Fruit fly (Drosophila melanogaster) whole organism, embryonic: ENCODE results near the gene tra.

Experiments used
- Asciz ChIP-seq: fragments of 200-800 bp; sonication (Bioruptor generic); optimal IDR thresholded peaks from 2 replicates; lab custom pipeline; 2017; ENCODE audit warnings: missing biosample characterization, mild to moderate bottlenecking, missing genetic modification characterization, missing genetic modification reagents
- Atf-2 ChIP-seq: fragments of 200-800 bp; sonication (Bioruptor generic); optimal IDR thresholded peaks from 2 replicates; lab custom pipeline; 2016; ENCODE audit warnings: missing biosample characterization, missing genetic modification characterization
- CG10267 ChIP-seq: fragments of 200-800 bp; sonication (Bioruptor generic); optimal IDR thresholded peaks from 2 replicates; lab custom pipeline; 2018; ENCODE audit warnings: missing biosample characterization, mild to moderate bottlenecking, missing genetic modification characterization, moderate library complexity
- CG11456 ChIP-seq: fragments of 200-800 bp; sonication (Bioruptor generic); IDR thresholded peaks from 3 replicates; pipeline ENCODE4 v1.3.6; 2022; ENCODE audit warnings: missing biosample characterization, missing genetic modification characterization
- CG11695 ChIP-seq: fragments of 200-800 bp; sonication (Bioruptor generic); IDR thresholded peaks from 3 replicates; pipeline ENCODE4 v1.3.6; 2022; ENCODE audit warnings: missing biosample characterization, missing genetic modification characterization
- CG12071 ChIP-seq: fragments of 200-800 bp; sonication (Bioruptor generic); optimal IDR thresholded peaks from 3 replicates; lab custom pipeline; 2018; ENCODE audit warnings: missing biosample characterization, mild to moderate bottlenecking, missing genetic modification characterization
- CG12391 ChIP-seq: fragments of 200-800 bp; sonication (Bioruptor generic); optimal IDR thresholded peaks from 3 replicates; lab custom pipeline; 2018; ENCODE audit warnings: missing biosample characterization, mild to moderate bottlenecking, missing genetic modification characterization, moderate library complexity
- CG14014 ChIP-seq: fragments of 200-800 bp; sonication (Bioruptor generic); IDR thresholded peaks from 2 replicates; pipeline ENCODE4 v1.3.6; 2022; ENCODE audit warnings: missing biosample characterization, missing genetic modification characterization
- CG15514 ChIP-seq: fragments of 200-800 bp; sonication (Bioruptor generic); optimal IDR thresholded peaks from 3 replicates; lab custom pipeline; 2017; ENCODE audit warnings: missing biosample characterization, missing genetic modification characterization, mild to moderate bottlenecking, moderate library complexity, missing genetic modification reagents
- CG16863 ChIP-seq: fragments of 200-800 bp; sonication (Bioruptor generic); optimal IDR thresholded peaks from 3 replicates; lab custom pipeline; 2016; ENCODE audit warnings: missing biosample characterization, missing genetic modification characterization
- CG17328 ChIP-seq: fragments of 200-800 bp; sonication (Bioruptor generic); IDR thresholded peaks from 2 replicates; pipeline ENCODE4 v1.3.6; 2022; ENCODE audit warnings: missing biosample characterization, missing genetic modification characterization
- CG17385 ChIP-seq: fragments of 200-800 bp; sonication (Bioruptor generic); optimal IDR thresholded peaks from 3 replicates; lab custom pipeline; 2018; ENCODE audit warnings: missing biosample characterization, mild to moderate bottlenecking, missing genetic modification characterization
- CG2199 ChIP-seq: fragments of 200-800 bp; sonication (Bioruptor generic); IDR thresholded peaks from 3 replicates; pipeline ENCODE4 v1.3.6; 2022; ENCODE audit warnings: missing biosample characterization, missing genetic modification characterization
- CG31365 ChIP-seq: fragments of 200-800 bp; sonication (Bioruptor generic); optimal IDR thresholded peaks from 2 replicates; lab custom pipeline; 2018; ENCODE audit warnings: missing biosample characterization, mild to moderate bottlenecking, missing genetic modification characterization
- CG34224 ChIP-seq: fragments of 200-800 bp; sonication (Bioruptor generic); IDR thresholded peaks from 3 replicates; pipeline ENCODE4 v1.3.6; 2022; ENCODE audit warnings: missing biosample characterization, missing genetic modification characterization; ENCODE audit not compliant: partially characterized antibody
- CG34376 ChIP-seq: fragments of 200-800 bp; sonication (Bioruptor generic); optimal IDR thresholded peaks from 2 replicates; lab custom pipeline; 2018; ENCODE audit warnings: missing biosample characterization, mild to moderate bottlenecking, missing genetic modification characterization
- CG4854 ChIP-seq: fragments of 200-800 bp; sonication (Bioruptor generic); optimal IDR thresholded peaks from 2 replicates; lab custom pipeline; 2016; ENCODE audit warnings: missing biosample characterization, missing genetic modification characterization, inconsistent platforms
- CG6813 ChIP-seq: fragments of 200-800 bp; sonication (Bioruptor generic); optimal IDR thresholded peaks from 2 replicates; lab custom pipeline; 2017; ENCODE audit warnings: missing biosample characterization, missing genetic modification characterization, mild to moderate bottlenecking, moderate library complexity, missing genetic modification reagents
- CG7357 ChIP-seq: fragments of 200-800 bp; sonication (Bioruptor generic); IDR thresholded peaks from 3 replicates; pipeline ENCODE4 v1.3.6; 2022; ENCODE audit warnings: missing biosample characterization, missing genetic modification characterization
- CG8924 ChIP-seq: fragments of 200-800 bp; optimal IDR thresholded peaks from 3 replicates; lab custom pipeline; 2019; ENCODE audit warnings: missing biosample characterization, mild to moderate bottlenecking, missing genetic modification characterization, moderate library complexity
- CG9797 ChIP-seq: fragments of 200-800 bp; sonication (Bioruptor generic); optimal IDR thresholded peaks from 3 replicates; lab custom pipeline; 2018; ENCODE audit warnings: missing biosample characterization, mild to moderate bottlenecking, missing genetic modification characterization
- CG9817 ChIP-seq: fragments of 200-800 bp; sonication (Bioruptor generic); optimal IDR thresholded peaks from 2 replicates; lab custom pipeline; 2018; ENCODE audit warnings: missing biosample characterization, mild to moderate bottlenecking, missing genetic modification characterization, moderate library complexity
- Camta ChIP-seq: fragments of 200-800 bp; sonication (Bioruptor generic); optimal IDR thresholded peaks from 2 replicates; lab custom pipeline; 2016; ENCODE audit warnings: missing biosample characterization, missing genetic modification characterization
- Dad ChIP-seq: fragments of 200-800 bp; sonication (Bioruptor generic); optimal IDR thresholded peaks from 3 replicates; lab custom pipeline; 2016; ENCODE audit warnings: missing biosample characterization, missing genetic modification characterization
- Elba2 ChIP-seq: fragments of 200-800 bp; sonication (Bioruptor generic); optimal IDR thresholded peaks from 3 replicates; lab custom pipeline; 2016; ENCODE audit warnings: missing biosample characterization, missing genetic modification characterization
- HLH3B ChIP-seq: fragments of 200-800 bp; sonication (Bioruptor generic); IDR thresholded peaks from 2 replicates; pipeline ENCODE4 v1.3.6; 2022; ENCODE audit warnings: missing biosample characterization, missing genetic modification characterization
- Hmr ChIP-seq: fragments of 200-800 bp; sonication (Bioruptor generic); optimal IDR thresholded peaks from 3 replicates; lab custom pipeline; 2017; ENCODE audit warnings: mild to moderate bottlenecking, missing biosample characterization, missing genetic modification reagents, missing genetic modification characterization
- Kr ChIP-seq: fragments of 200-800 bp; sonication (Bioruptor generic); optimal IDR thresholded peaks from 2 replicates; lab custom pipeline; 2017; ENCODE audit warnings: missing biosample characterization, mild to moderate bottlenecking, missing genetic modification characterization
- Lim3 ChIP-seq: fragments of 200-800 bp; sonication (Bioruptor generic); IDR thresholded peaks from 2 replicates; pipeline ENCODE4 v1.3.6; 2022; ENCODE audit warnings: missing biosample characterization, missing genetic modification characterization
- Meics ChIP-seq: fragments of 200-800 bp; sonication (Bioruptor generic); optimal IDR thresholded peaks from 2 replicates; lab custom pipeline; 2017; ENCODE audit warnings: missing biosample characterization, mild to moderate bottlenecking, missing genetic modification characterization
- PHDP ChIP-seq: fragments of 200-800 bp; sonication (Bioruptor generic); optimal IDR thresholded peaks from 3 replicates; lab custom pipeline; 2018; ENCODE audit warnings: missing biosample characterization, mild to moderate bottlenecking, missing genetic modification characterization, moderate library complexity
- Tbp ChIP-seq: fragments of >200 bp; optimal IDR thresholded peaks from 2 replicates; lab custom pipeline; 2018; ENCODE audit warnings: missing biosample characterization, missing genetic modification characterization
- Trl ChIP-seq, 3 experiments: fragments of >200 bp in 2 of 3; fragments of 200-800 bp in 1 of 3; sonication (Bioruptor generic) in 1 of 3; optimal IDR thresholded peaks; 2 replicates in 1 of 3; 3 replicates in 2 of 3; lab custom pipeline; 2016 to 2017; ENCODE audit warnings: missing biosample characterization in 1 of 3, missing genetic modification characterization in 1 of 3
- ab ChIP-seq: fragments of 200-800 bp; sonication (Bioruptor generic); optimal IDR thresholded peaks from 2 replicates; lab custom pipeline; 2016; ENCODE audit warnings: missing biosample characterization, missing genetic modification characterization
- crc ChIP-seq: fragments of 200-800 bp; sonication (Bioruptor generic); optimal IDR thresholded peaks from 2 replicates; lab custom pipeline; 2016; ENCODE audit warnings: missing biosample characterization, missing genetic modification characterization
- ewg ChIP-seq: fragments of 200-800 bp; sonication (Bioruptor generic); optimal IDR thresholded peaks from 3 replicates; lab custom pipeline; 2017; ENCODE audit warnings: mild to moderate bottlenecking, missing biosample characterization, missing genetic modification reagents, missing genetic modification characterization
- fd96Cb ChIP-seq: fragments of 200-800 bp; sonication (Bioruptor generic); optimal IDR thresholded peaks from 2 replicates; lab custom pipeline; 2018; ENCODE audit warnings: missing biosample characterization, mild to moderate bottlenecking, missing genetic modification characterization, moderate library complexity
- gro ChIP-seq: fragments of 200-800 bp; sonication (Bioruptor generic); optimal IDR thresholded peaks from 2 replicates; lab custom pipeline; 2016; ENCODE audit warnings: missing biosample characterization, missing genetic modification characterization
- ham ChIP-seq: fragments of 200-800 bp; sonication (Bioruptor generic); IDR thresholded peaks from 2 replicates; pipeline ENCODE4 v1.3.6; 2022; ENCODE audit warnings: missing biosample characterization, missing genetic modification characterization
- ind ChIP-seq: fragments of 200-800 bp; sonication (Bioruptor generic); optimal IDR thresholded peaks from 3 replicates; lab custom pipeline; 2016; ENCODE audit warnings: missing biosample characterization, missing genetic modification characterization
- klu ChIP-seq: fragments of 200-800 bp; sonication (Bioruptor generic); IDR thresholded peaks from 2 replicates; pipeline ENCODE4 v1.3.6; 2022; ENCODE audit warnings: missing biosample characterization, missing genetic modification characterization
- lab ChIP-seq: fragments of 200-800 bp; sonication (Bioruptor generic); optimal IDR thresholded peaks from 3 replicates; lab custom pipeline; 2017; ENCODE audit warnings: missing biosample characterization, missing genetic modification characterization, mild to moderate bottlenecking, moderate library complexity, missing genetic modification reagents
- lola ChIP-seq, 3 experiments: fragments of >200 bp in 2 of 3; fragments of 200-800 bp in 1 of 3; sonication (Bioruptor generic) in 1 of 3; optimal IDR thresholded peaks; 2 replicates each; lab custom pipeline; 2017 to 2019; ENCODE audit warnings: missing biosample characterization in 3 of 3, missing genetic modification characterization in 3 of 3, mild to moderate bottlenecking in 1 of 3, moderate library complexity in 1 of 3
- oc ChIP-seq: fragments of 200-800 bp; sonication (Bioruptor generic); optimal IDR thresholded peaks from 2 replicates; lab custom pipeline; 2018; ENCODE audit warnings: missing biosample characterization, mild to moderate bottlenecking, missing genetic modification characterization, moderate library complexity
- pho ChIP-seq: fragments of 200-800 bp; sonication (Bioruptor generic); optimal IDR thresholded peaks from 2 replicates; lab custom pipeline; 2016; ENCODE audit warnings: missing biosample characterization, missing genetic modification characterization
- pnt ChIP-seq: fragments of 200-800 bp; sonication (Bioruptor generic); optimal IDR thresholded peaks from 3 replicates; lab custom pipeline; 2016; ENCODE audit warnings: missing biosample characterization, missing genetic modification characterization
- pzg ChIP-seq: fragments of 200-800 bp; sonication (Bioruptor generic); optimal IDR thresholded peaks from 3 replicates; lab custom pipeline; 2018; ENCODE audit warnings: missing biosample characterization, mild to moderate bottlenecking, missing genetic modification characterization, moderate library complexity
- shn ChIP-seq: fragments of 200-800 bp; sonication (Bioruptor generic); optimal IDR thresholded peaks from 3 replicates; lab custom pipeline; 2016; ENCODE audit warnings: missing biosample characterization, missing genetic modification characterization
- vvl ChIP-seq: fragments of 200-800 bp; sonication (Bioruptor generic); IDR thresholded peaks from 2 replicates; pipeline ENCODE4 v1.3.6; 2022; ENCODE audit warnings: missing biosample characterization, missing genetic modification characterization
- zfh1 ChIP-seq: fragments of 200-800 bp; sonication (Bioruptor generic); IDR thresholded peaks from 3 replicates; pipeline ENCODE4 v1.3.6; 2022; ENCODE audit warnings: missing biosample characterization, missing genetic modification characterization

tra gene

dm6 chr3L:16544220-16544619, 46.6 kb downstream of the tra start (continued):
- TF ChIP-seq CG6813 (GFP tag; lab: Kevin White, UChicago) (no peak), Elba2 (GFP tag; lab: Kevin White, UChicago) (no peak), Asciz (no peak), HLH3B (GFP tag; lab: Robert Waterston, UW) (peak; percentile 64; the same call in 1 of the 2 replicates), CG4854 (GFP tag; lab: Kevin White, UChicago) (peak; percentile 13), klu (GFP tag; lab: Robert Waterston, UW) (no peak), lola (GFP tag; optimal IDR thresholded peaks at IDR 0.05; lab: Kevin White, UChicago) (peak in 1 of 3 experiments; percentile 29), Kr (GFP tag; lab: Kevin White, UChicago) (no peak), fd96Cb (tag; lab: Kevin White, UChicago) (peak; percentile 71), CG14014 (GFP tag; lab: Robert Waterston, UW) (peak; percentile 33; the same call in 1 of the 2 replicates), CG2199 (no peak), pnt (GFP tag; lab: Kevin White, UChicago) (peak; percentile 13), CG31365 (tag; lab: Kevin White, UChicago) (no peak), Atf-2 (GFP tag; lab: Kevin White, UChicago) (peak; percentile 16), CG11695 (0 out of 3 replicates have a peak, but pooled peaks have one; percentile 8), CG16863 (GFP tag; lab: Kevin White, UChicago) (peak; percentile 48), ham (GFP tag; lab: Robert Waterston, UW) (no peak), CG11456 (0 out of 3 replicates have a peak, but pooled peaks have one; percentile 22), Camta (GFP tag; lab: Kevin White, UChicago) (peak; percentile 11), CG12071 (peak; percentile 22), CG34224 (GFP tag; lab: Robert Waterston, UW) (no peak), ab (GFP tag; lab: Kevin White, UChicago) (no peak), CG17328 (GFP tag; lab: Robert Waterston, UW) (peak; percentile 71; the same call in 1 of the 2 replicates), vvl (GFP tag; lab: Robert Waterston, UW) (no peak), Hmr (peak; percentile 3), pzg (GFP tag; lab: Kevin White, UChicago) (no peak), Trl (optimal IDR thresholded peaks at IDR 0.05; lab: Kevin White, UChicago) (no peak), Trl (GFP tag; optimal IDR thresholded peaks at IDR 0.05; lab: Kevin White, UChicago) (peak; percentile 22), shn (GFP tag; lab: Kevin White, UChicago) (no peak), CG15514 (no peak), PHDP (peak; percentile 35), Lim3 (GFP tag; lab: Robert Waterston, UW) (no peak), ewg (GFP tag; lab: Kevin White, UChicago) (peak; percentile 41), CG8924 (tag; lab: Kevin White, UChicago) (no peak), pho (GFP tag; lab: Kevin White, UChicago) (no peak), gro (no peak), Meics (GFP tag; lab: Kevin White, UChicago) (peak; percentile 15), lab (GFP tag; lab: Kevin White, UChicago) (peak; percentile 58), ind (GFP tag; lab: Kevin White, UChicago) (peak; percentile 32), Tbp (GFP tag; lab: Kevin White, UChicago) (no peak), Dad (no peak), CG17385 (peak; percentile 18), CG10267 (tag; lab: Kevin White, UChicago) (peak; percentile 34), CG7357 (GFP tag; lab: Robert Waterston, UW) (no peak), CG9797 (GFP tag; lab: Kevin White, UChicago) (no peak), CG9817 (tag; lab: Kevin White, UChicago) (no peak), CG34376 (GFP tag; lab: Kevin White, UChicago) (no peak), CG12391 (tag; lab: Kevin White, UChicago) (no peak), zfh1 (no peak), crc (GFP tag; lab: Kevin White, UChicago) (no peak), oc (tag; lab: Kevin White, UChicago) (peak; percentile 46)
